Fruit fly (Drosophila melanogaster) whole organism, embryonic: Measurements from ENCODE around the gene Boh1.

Experiments
- ATbp ChIP-seq: fragments of 200-800 bp; sonication (Bioruptor generic); optimal IDR thresholded peaks from 2 replicates; lab custom pipeline; 2017; ENCODE audit warnings: missing biosample characterization, mild to moderate bottlenecking, missing genetic modification characterization, missing genetic modification reagents
- Awh ChIP-seq: fragments of 200-800 bp; sonication (Bioruptor generic); IDR thresholded peaks from 2 replicates; pipeline ENCODE4, ENCODE4 v1.3.6; 2022; ENCODE audit warnings: missing biosample characterization, missing genetic modification characterization
- BEAF-32 ChIP-seq: fragments of 200-800 bp; sonication (Bioruptor generic); optimal IDR thresholded peaks from 3 replicates; lab custom pipeline; 2017; ENCODE audit warnings: missing biosample characterization, missing genetic modification characterization, mild to moderate bottlenecking, moderate library complexity, missing genetic modification reagents
- CG10462 ChIP-seq: fragments of 200-800 bp; sonication (Bioruptor generic); optimal IDR thresholded peaks from 2 replicates; lab custom pipeline; 2016; ENCODE audit warnings: missing biosample characterization, missing genetic modification characterization
- CG13894 ChIP-seq: fragments of 200-800 bp; sonication (Bioruptor generic); optimal IDR thresholded peaks from 3 replicates; lab custom pipeline; 2018; ENCODE audit warnings: missing biosample characterization, mild to moderate bottlenecking, missing genetic modification characterization, moderate library complexity
- CG1603 ChIP-seq: fragments of 200-800 bp; sonication (Bioruptor generic); optimal IDR thresholded peaks from 2 replicates; lab custom pipeline; 2019; ENCODE audit warnings: missing biosample characterization, mild to moderate bottlenecking, missing genetic modification characterization, moderate library complexity
- CG1832 ChIP-seq: fragments of 200-800 bp; sonication (Bioruptor generic); optimal IDR thresholded peaks from 2 replicates; lab custom pipeline; 2017; ENCODE audit warnings: missing biosample characterization, mild to moderate bottlenecking, missing genetic modification characterization, inconsistent platforms
- CG2678 ChIP-seq: fragments of 200-800 bp; sonication (Bioruptor generic); optimal IDR thresholded peaks from 3 replicates; lab custom pipeline; 2019; ENCODE audit warnings: missing biosample characterization, mild to moderate bottlenecking, missing genetic modification characterization, moderate library complexity
- CG2875 ChIP-seq: fragments of 200-800 bp; sonication (Bioruptor generic); optimal IDR thresholded peaks from 2 replicates; lab custom pipeline; 2017; ENCODE audit warnings: missing biosample characterization, mild to moderate bottlenecking, missing genetic modification characterization, missing genetic modification reagents
- CG30431 ChIP-seq: fragments of 200-800 bp; sonication (Bioruptor generic); optimal IDR thresholded peaks from 2 replicates; lab custom pipeline; 2017; ENCODE audit warnings: missing biosample characterization, missing genetic modification characterization
- CG31441 ChIP-seq: fragments of 200-800 bp; sonication (Bioruptor generic); IDR thresholded peaks from 2 replicates; pipeline ENCODE4 v1.3.6; 2022; ENCODE audit warnings: missing biosample characterization, missing genetic modification characterization
- CG33557 ChIP-seq: fragments of 200-800 bp; sonication (Bioruptor generic); optimal IDR thresholded peaks from 2 replicates; lab custom pipeline; 2019; ENCODE audit warnings: missing biosample characterization, mild to moderate bottlenecking, missing genetic modification characterization, moderate library complexity
- CG42726 ChIP-seq: fragments of 200-800 bp; sonication (Bioruptor generic); IDR thresholded peaks from 2 replicates; pipeline ENCODE4 v1.3.6; 2022; ENCODE audit warnings: missing biosample characterization, missing genetic modification characterization; ENCODE audit not compliant: partially characterized antibody
- CG4617 ChIP-seq: fragments of 200-800 bp; sonication (Bioruptor generic); optimal IDR thresholded peaks from 3 replicates; lab custom pipeline; 2016; ENCODE audit warnings: missing biosample characterization, missing genetic modification characterization, borderline replicate concordance
- CG4820 ChIP-seq: fragments of 200-800 bp; sonication (Bioruptor generic); optimal IDR thresholded peaks from 3 replicates; lab custom pipeline; 2016; ENCODE audit warnings: missing biosample characterization, missing genetic modification characterization
- CG6689 ChIP-seq: fragments of 200-800 bp; sonication (Bioruptor generic); IDR thresholded peaks from 2 replicates; pipeline ENCODE4 v1.3.6; 2022; ENCODE audit warnings: missing biosample characterization, missing genetic modification characterization
- CG8290 ChIP-seq, 3 experiments: fragments of 200-800 bp; sonication (Bioruptor generic); optimal IDR thresholded peaks; 2 replicates each; lab custom pipeline; 2016 to 2019; ENCODE audit warnings: missing biosample characterization in 3 of 3, missing genetic modification characterization in 3 of 3, mild to moderate bottlenecking in 2 of 3, moderate library complexity in 1 of 3
- Dad ChIP-seq: fragments of 200-800 bp; sonication (Bioruptor generic); optimal IDR thresholded peaks from 3 replicates; lab custom pipeline; 2016; ENCODE audit warnings: missing biosample characterization, missing genetic modification characterization
- Deaf1 ChIP-seq: fragments of 200-800 bp; optimal IDR thresholded peaks from 3 replicates; lab custom pipeline; 2019; ENCODE audit warnings: missing biosample characterization, mild to moderate bottlenecking, missing genetic modification characterization, moderate library complexity
- Dref ChIP-seq: fragments of 200-800 bp; sonication (Bioruptor generic); IDR thresholded peaks from 2 replicates; pipeline ENCODE4 v1.3.6; 2022; ENCODE audit warnings: missing biosample characterization, missing genetic modification characterization
- HLHmδ ChIP-seq: fragments of 200-800 bp; sonication (Bioruptor generic); optimal IDR thresholded peaks from 2 replicates; lab custom pipeline; 2018; ENCODE audit warnings: missing biosample characterization, mild to moderate bottlenecking, missing genetic modification characterization, moderate library complexity
- HmgZ ChIP-seq: fragments of 200-800 bp; sonication (Bioruptor generic); optimal IDR thresholded peaks from 2 replicates; lab custom pipeline; 2018; ENCODE audit warnings: missing biosample characterization, mild to moderate bottlenecking, missing genetic modification characterization
- Jarid2 ChIP-seq: fragments of 200-800 bp; sonication (Bioruptor generic); optimal IDR thresholded peaks from 3 replicates; lab custom pipeline; 2017; ENCODE audit warnings: mild to moderate bottlenecking, missing biosample characterization, missing genetic modification reagents, missing genetic modification characterization
- MESR4 ChIP-seq: fragments of 200-800 bp; sonication (Bioruptor generic); optimal IDR thresholded peaks from 2 replicates; lab custom pipeline; 2018; ENCODE audit warnings: missing biosample characterization, mild to moderate bottlenecking, missing genetic modification characterization, moderate library complexity
- Med ChIP-seq: fragments of 200-800 bp; sonication (Bioruptor generic); peaks from one replicate; lab custom pipeline; 2016; ENCODE audit warnings: missing biosample characterization, missing genetic modification characterization, mild to moderate bottlenecking, inconsistent platforms, moderate library complexity
- Sry-δ ChIP-seq: fragments of 200-800 bp; sonication (Bioruptor generic); optimal IDR thresholded peaks from 2 replicates; lab custom pipeline; 2016; ENCODE audit warnings: missing biosample characterization, missing genetic modification characterization
- YL-1 ChIP-seq: fragments of 200-800 bp; sonication (Bioruptor generic); optimal IDR thresholded peaks from 3 replicates; lab custom pipeline; 2017; ENCODE audit warnings: missing biosample characterization, mild to moderate bottlenecking, missing genetic modification characterization
- amos ChIP-seq: fragments of 200-800 bp; sonication (Bioruptor generic); IDR thresholded peaks from 2 replicates; pipeline ENCODE4 v1.3.6; 2022; ENCODE audit warnings: missing biosample characterization, missing genetic modification characterization; ENCODE audit not compliant: partially characterized antibody
- bcd ChIP-seq: fragments of 200-800 bp; sonication (Bioruptor generic); optimal IDR thresholded peaks from 2 replicates; lab custom pipeline; 2017; ENCODE audit warnings: missing biosample characterization, mild to moderate bottlenecking, missing genetic modification characterization
- chinmo ChIP-seq: fragments of 200-800 bp; sonication (Bioruptor generic); IDR thresholded peaks from 4 replicates; pipeline ENCODE4 v1.3.6; 2022; ENCODE audit warnings: missing biosample characterization, missing genetic modification characterization; ENCODE audit not compliant: partially characterized antibody
- dan ChIP-seq: fragments of 200-800 bp; sonication (Bioruptor generic); IDR thresholded peaks from 2 replicates; pipeline ENCODE4 v1.3.6; 2022; ENCODE audit warnings: missing biosample characterization, missing genetic modification characterization
- en ChIP-seq: fragments of 200-800 bp; sonication (Bioruptor generic); optimal IDR thresholded peaks from 2 replicates; lab custom pipeline; 2016; ENCODE audit warnings: missing biosample characterization, missing genetic modification characterization
- exex ChIP-seq: fragments of 200-800 bp; sonication (Bioruptor generic); optimal IDR thresholded peaks from 4 replicates; lab custom pipeline; 2018; ENCODE audit warnings: missing biosample characterization, mild to moderate bottlenecking, missing genetic modification characterization, moderate library complexity
- gfzf ChIP-seq: fragments of 200-800 bp; sonication (Bioruptor generic); optimal IDR thresholded peaks from 2 replicates; lab custom pipeline; 2016; ENCODE audit warnings: missing biosample characterization, mild to moderate bottlenecking, missing genetic modification characterization, moderate library complexity
- grn ChIP-seq: fragments of 200-800 bp; sonication (Bioruptor generic); optimal IDR thresholded peaks from 3 replicates; lab custom pipeline; 2017; ENCODE audit warnings: missing biosample characterization, missing genetic modification characterization
- inv ChIP-seq: fragments of 200-800 bp; sonication (Bioruptor generic); IDR thresholded peaks from 2 replicates; pipeline ENCODE4 v1.3.6; 2022; ENCODE audit warnings: missing biosample characterization, missing genetic modification characterization; ENCODE audit not compliant: partially characterized antibody
- ken ChIP-seq: fragments of 200-800 bp; sonication (Bioruptor generic); IDR thresholded peaks from 3 replicates; pipeline ENCODE4 v1.3.6; 2022; ENCODE audit warnings: missing biosample characterization, missing genetic modification characterization
- nerfin-2 ChIP-seq: fragments of 200-800 bp; sonication (Bioruptor generic); IDR thresholded peaks from 2 replicates; pipeline ENCODE4 v1.3.6; 2022; ENCODE audit warnings: missing biosample characterization, missing genetic modification characterization; ENCODE audit not compliant: partially characterized antibody
- onecut ChIP-seq: fragments of 200-800 bp; sonication (Bioruptor generic); IDR thresholded peaks from 2 replicates; pipeline ENCODE4 v1.3.6; 2022; ENCODE audit warnings: missing biosample characterization, missing genetic modification characterization
- pros ChIP-seq: fragments of 200-800 bp; sonication (Bioruptor generic); optimal IDR thresholded peaks from 3 replicates; lab custom pipeline; 2019; ENCODE audit warnings: missing biosample characterization, mild to moderate bottlenecking, missing genetic modification characterization, moderate library complexity
- pzg ChIP-seq: fragments of 200-800 bp; sonication (Bioruptor generic); optimal IDR thresholded peaks from 3 replicates; lab custom pipeline; 2018; ENCODE audit warnings: missing biosample characterization, mild to moderate bottlenecking, missing genetic modification characterization, moderate library complexity
- ro ChIP-seq: fragments of 200-800 bp; sonication (Bioruptor generic); IDR thresholded peaks from 2 replicates; pipeline ENCODE4 v1.3.6; 2022; ENCODE audit warnings: missing biosample characterization, missing genetic modification characterization
- row ChIP-seq: fragments of 200-800 bp; sonication (Bioruptor generic); IDR thresholded peaks from 3 replicates; pipeline ENCODE4 v1.3.6; 2022; ENCODE audit warnings: missing biosample characterization, missing genetic modification characterization
- salm ChIP-seq: fragments of 200-800 bp; sonication (Bioruptor generic); optimal IDR thresholded peaks from 2 replicates; lab custom pipeline; 2018; ENCODE audit warnings: missing biosample characterization, mild to moderate bottlenecking, missing genetic modification characterization
- unc-4 ChIP-seq: fragments of 200-800 bp; sonication (Bioruptor generic); IDR thresholded peaks from 2 replicates; pipeline ENCODE4 v1.3.6; 2022; ENCODE audit warnings: missing biosample characterization, missing genetic modification characterization; ENCODE audit not compliant: partially characterized antibody
- zfh1 ChIP-seq: fragments of 200-800 bp; sonication (Bioruptor generic); IDR thresholded peaks from 3 replicates; pipeline ENCODE4 v1.3.6; 2022; ENCODE audit warnings: missing biosample characterization, missing genetic modification characterization

Gene Boh1

DNA sequence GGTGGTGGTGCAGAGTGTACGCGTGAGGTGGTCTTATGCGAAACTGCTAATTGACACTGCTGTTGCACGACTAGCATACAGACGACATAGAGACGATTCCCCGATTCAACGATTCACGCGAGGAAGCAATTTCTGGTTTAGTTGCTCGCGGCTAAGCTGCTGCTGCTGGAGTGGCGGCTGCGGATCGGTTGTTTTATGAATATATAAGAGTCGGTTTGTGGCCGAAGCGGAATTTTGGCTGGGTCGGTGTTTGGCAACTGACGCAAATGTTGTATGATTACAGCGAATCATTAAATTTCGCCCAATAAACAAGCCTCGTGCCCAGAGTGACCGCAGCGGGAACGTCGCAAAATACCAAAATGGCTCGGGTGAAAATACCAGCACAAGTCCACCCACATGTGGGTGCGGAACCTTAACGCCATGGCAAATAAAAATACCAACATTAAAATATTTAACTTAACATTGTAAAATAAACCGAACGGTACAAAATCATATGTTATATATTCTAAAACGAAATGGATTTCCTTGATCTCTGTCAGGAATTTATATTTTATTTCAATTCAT, 28.5 kb upstream of the Boh1 start, which contains the start of gene mfrn (continued):
- peak; percentile 30 for TF ChIP-seq BEAF-32
- TF ChIP-seq CG10462 (GFP tag; lab: Kevin White, UChicago), result no peak
- TF ChIP-seq MESR4, result peak; percentile 74
- TF ChIP-seq CG8290 (GFP tag; optimal IDR thresholded peaks at IDR 0.05; lab: Kevin White, UChicago), result no peak
- peak in 1 of 2 experiments; percentile 35 for TF ChIP-seq CG8290 (tag; optimal IDR thresholded peaks at IDR 0.05; lab: Kevin White, UChicago)
- TF ChIP-seq CG13894 (tag; lab: Kevin White, UChicago), result no peak
- TF ChIP-seq Deaf1 (tag; lab: Kevin White, UChicago), result peak; percentile 49
- TF ChIP-seq CG4820 (GFP tag; lab: Kevin White, UChicago), result no peak
- TF ChIP-seq row (GFP tag; lab: Robert Waterston, UW), result peak; percentile 5; the same call in 1 of the 3 replicates
- TF ChIP-seq en (GFP tag; lab: Kevin White, UChicago), result no peak
- TF ChIP-seq zfh1 (GFP tag; lab: Robert Waterston, UW), result 0 out of 3 replicates have a peak, but pooled peaks have one; percentile 14
- no peak for TF ChIP-seq CG2678 (tag; lab: Kevin White, UChicago)
- no peak for TF ChIP-seq Dad (GFP tag; lab: Kevin White, UChicago)
- peak; percentile 46 for TF ChIP-seq CG4617 (GFP tag; lab: Kevin White, UChicago)
- 0 out of 2 replicates have a peak, but pooled peaks have one; percentile 20 for TF ChIP-seq nerfin-2 (GFP tag; lab: Robert Waterston, UW)
- peak; percentile 68 for TF ChIP-seq pzg (GFP tag; lab: Kevin White, UChicago)
- TF ChIP-seq ken (GFP tag; lab: Robert Waterston, UW), result no peak
- TF ChIP-seq salm (tag; lab: Kevin White, UChicago), result no peak
- peak; percentile 26; the same call in 1 of the 2 replicates for TF ChIP-seq amos (GFP tag; lab: Robert Waterston, UW)
- TF ChIP-seq Med (GFP tag; lab: Kevin White, UChicago), result peak; percentile 69
- peak; percentile 57 for TF ChIP-seq YL-1 (GFP tag; lab: Kevin White, UChicago)
- TF ChIP-seq gfzf (GFP tag; lab: Kevin White, UChicago), result peak; percentile 84
- peak; percentile 22 for TF ChIP-seq Jarid2
- no peak for TF ChIP-seq bcd (GFP tag; lab: Kevin White, UChicago)
- TF ChIP-seq HLHmδ (GFP tag; lab: Kevin White, UChicago), result no peak
- TF ChIP-seq inv (GFP tag; lab: Robert Waterston, UW), result peak; percentile 19; the same call in 1 of the 2 replicates
- peak; percentile 30 for TF ChIP-seq HmgZ
- no peak for TF ChIP-seq dan (GFP tag; lab: Robert Waterston, UW)
- peak; percentile 49 for TF ChIP-seq CG1603
- no peak for TF ChIP-seq CG30431 (GFP tag; lab: Kevin White, UChicago)
- TF ChIP-seq, all 482 proteins: peak for 28

DNA sequence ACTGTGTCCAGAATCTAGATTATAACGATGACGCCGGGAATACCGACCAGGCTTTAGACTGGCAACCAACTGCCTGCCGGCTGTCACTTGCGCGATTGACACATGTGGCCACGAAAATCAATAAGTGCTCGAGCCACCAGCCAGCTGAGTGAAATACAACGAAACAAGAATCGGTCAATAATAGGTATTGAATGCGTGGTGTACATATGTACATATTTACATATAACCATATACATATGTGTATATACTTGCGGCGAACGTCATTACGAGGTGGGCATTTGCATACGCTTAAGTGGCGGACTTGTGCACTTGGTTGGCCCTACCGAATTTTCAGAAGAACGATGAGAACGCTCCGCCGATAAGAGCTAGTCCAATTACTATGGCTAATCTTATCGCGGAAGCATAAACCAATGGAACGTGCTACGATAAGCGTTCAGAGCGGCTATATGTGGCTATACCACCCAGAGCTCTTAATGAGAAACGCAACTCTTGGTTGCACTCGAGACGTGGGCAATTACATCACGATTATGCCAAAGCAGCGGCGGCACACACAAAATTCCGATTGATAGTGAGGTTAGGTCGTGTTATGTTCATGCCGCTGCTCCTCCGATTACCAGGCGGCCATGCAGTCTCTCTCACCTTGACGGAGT, 27.4 kb upstream of the Boh1 start:
- TF ChIP-seq Sry-δ (GFP tag; lab: Kevin White, UChicago) (no peak), exex (tag; lab: Kevin White, UChicago) (peak; percentile 88), pros (peak; percentile 13), CG31441 (0 out of 2 replicates have a peak, but pooled peaks have one; percentile 12), CG33557 (peak; percentile 77), amos (GFP tag; lab: Robert Waterston, UW) (no peak), Awh (GFP tag; lab: Robert Waterston, UW) (0 out of 2 replicates have a peak, but pooled peaks have one; percentile 42), CG6689 (GFP tag; lab: Robert Waterston, UW) (no peak), ro (GFP tag; lab: Robert Waterston, UW) (no peak), CG42726 (GFP tag; lab: Robert Waterston, UW) (no peak), Dref (GFP tag; lab: Robert Waterston, UW) (no peak), CG2875 (GFP tag; lab: Kevin White, UChicago) (peak; percentile 24), CG1832 (GFP tag; lab: Kevin White, UChicago) (no peak), onecut (peak; percentile 62), chinmo (GFP tag; lab: Robert Waterston, UW) (0 out of 4 replicates have a peak, but pooled peaks have one; percentile 7), ATbp (GFP tag; lab: Kevin White, UChicago) (peak; percentile 71), unc-4 (GFP tag; lab: Robert Waterston, UW) (no peak), grn (GFP tag; lab: Kevin White, UChicago) (no peak)
